Worm (Caenorhabditis elegans): ENCODE data around the gene gro-1.
A peak's percentile ranks its signal among the peaks of the same experiment; 100 is the strongest.

The gro-1 gene

ce11 chrIII:5236104-5236503, 28.8 kb upstream of the gro-1 start, which contains the start of gene prx-10:
Gene prx-10 (plus strand): TSS chrIII:5236404.
- TF ChIP-seq fos-1 (tag; optimal IDR thresholded peaks at IDR 0.05) (peak; percentile 13), nhr-11 (tag; optimal IDR thresholded peaks at IDR 0.05) (no peak)

- no peak for TF ChIP-seq ztf-11 (tag; optimal IDR thresholded peaks at IDR 0.05)
- TF ChIP-seq unc-55 (GFP tag; optimal IDR thresholded peaks at IDR 0.05), result no peak
- no peak for TF ChIP-seq dmd-4 (tag; optimal IDR thresholded peaks at IDR 0.05)
- TF ChIP-seq crh-2 (tag; optimal IDR thresholded peaks at IDR 0.05), result no peak
- no peak for TF ChIP-seq blmp-1 (tag; optimal IDR thresholded peaks at IDR 0.05; ENCODE audit: insufficient read depth)
- TF ChIP-seq F13H6.1 (tag; optimal IDR thresholded peaks at IDR 0.05), result no peak
- no peak for TF ChIP-seq ZK546.5 (tag; optimal IDR thresholded peaks at IDR 0.05)
- no peak for TF ChIP-seq mdl-1 (tag; optimal IDR thresholded peaks at IDR 0.05)
- TF ChIP-seq lin-11 (tag; optimal IDR thresholded peaks at IDR 0.05), result no peak
- no peak for TF ChIP-seq snpc-4 (tag; optimal IDR thresholded peaks at IDR 0.05)
- no peak for TF ChIP-seq mab-5 (tag; optimal IDR thresholded peaks at IDR 0.05)
- TF ChIP-seq egl-27 (tag; optimal IDR thresholded peaks at IDR 0.05), result no peak
- TF ChIP-seq lin-39 (tag; optimal IDR thresholded peaks at IDR 0.05), result no peak
These were observed 23.1 kb upstream of the gro-1 start for ce11 chrIII:5241854-5242253.

- no peak for TF ChIP-seq mdl-1 (tag; optimal IDR thresholded peaks at IDR 0.05)
- TF ChIP-seq nhr-129 (tag; optimal IDR thresholded peaks at IDR 0.05), result no peak
- no peak for TF ChIP-seq aly-2 (tag; optimal IDR thresholded peaks at IDR 0.05)
- no peak for TF ChIP-seq lin-13 (GFP tag; optimal IDR thresholded peaks at IDR 0.05)
- TF ChIP-seq sem-4 (tag; optimal IDR thresholded peaks at IDR 0.05), result no peak
- TF ChIP-seq nhr-6 (tag; optimal IDR thresholded peaks at IDR 0.05), result no peak
- no peak for TF ChIP-seq F13H6.1 (tag; optimal IDR thresholded peaks at IDR 0.05)
- TF ChIP-seq ZK546.5 (tag; optimal IDR thresholded peaks at IDR 0.05), result no peak
- no peak for TF ChIP-seq nhr-10 (tag; optimal IDR thresholded peaks at IDR 0.05)
- no peak for TF ChIP-seq sma-9 (GFP tag; optimal IDR thresholded peaks at IDR 0.05)
- TF ChIP-seq sma-9 (tag; optimal IDR thresholded peaks at IDR 0.05), result no peak
These were observed 20.4 kb upstream of the gro-1 start, which contains the start of gene cnd-1 for ce11 chrIII:5244539-5244938. Gene cnd-1 (minus strand): TSS chrIII:5244639.

- TF ChIP-seq sma-9 (GFP tag; optimal IDR thresholded peaks at IDR 0.05) (no peak), sma-9 (tag; optimal IDR thresholded peaks at IDR 0.05) (no peak), sma-3 (GFP tag; optimal IDR thresholded peaks at IDR 0.05) (no peak), R02D3.7 (tag; optimal IDR thresholded peaks at IDR 0.05) (no peak), snpc-4 (tag; optimal IDR thresholded peaks at IDR 0.05) (no peak), nhr-25 (tag; optimal IDR thresholded peaks at IDR 0.05) (no peak), lin-39 (tag; optimal IDR thresholded peaks at IDR 0.05) (no peak), nhr-21 (tag; optimal IDR thresholded peaks at IDR 0.05) (no peak), nhr-11 (tag; optimal IDR thresholded peaks at IDR 0.05) (no peak), nhr-77 (tag; optimal IDR thresholded peaks at IDR 0.05) (no peak), lin-11 (tag; optimal IDR thresholded peaks at IDR 0.05) (no peak), mdl-1 (tag; optimal IDR thresholded peaks at IDR 0.05) (no peak)
These were observed 19.8 kb upstream of the gro-1 start for ce11 chrIII:5245067-5245466.

- no peak for TF ChIP-seq elt-1 (tag; optimal IDR thresholded peaks at IDR 0.05)
- TF ChIP-seq mdl-1 (tag; optimal IDR thresholded peaks at IDR 0.05), result no peak
- TF ChIP-seq C34F6.9 (tag; optimal IDR thresholded peaks at IDR 0.05), result no peak
- TF ChIP-seq nhr-11 (tag; optimal IDR thresholded peaks at IDR 0.05), result no peak
- TF ChIP-seq sma-9 (GFP tag; optimal IDR thresholded peaks at IDR 0.05), result no peak
- no peak for TF ChIP-seq sma-9 (tag; optimal IDR thresholded peaks at IDR 0.05)
- no peak for TF ChIP-seq gmeb-1 (tag; optimal IDR thresholded peaks at IDR 0.05)
- TF ChIP-seq ceh-16 (tag; optimal IDR thresholded peaks at IDR 0.05), result no peak
- TF ChIP-seq ZK546.5 (tag; optimal IDR thresholded peaks at IDR 0.05), result no peak
- no peak for TF ChIP-seq peb-1 (tag; optimal IDR thresholded peaks at IDR 0.05)
- no peak for TF ChIP-seq nhr-77 (tag; optimal IDR thresholded peaks at IDR 0.05)
- no peak for TF ChIP-seq snpc-4 (tag; optimal IDR thresholded peaks at IDR 0.05)
- TF ChIP-seq ztf-1 (GFP tag; conservative IDR thresholded peaks at IDR 0.05), result no peak
- no peak for TF ChIP-seq mab-5 (tag; optimal IDR thresholded peaks at IDR 0.05)
- no peak for TF ChIP-seq unc-55 (GFP tag; optimal IDR thresholded peaks at IDR 0.05)
- TF ChIP-seq zag-1 (tag; optimal IDR thresholded peaks at IDR 0.05), result no peak
- TF ChIP-seq ztf-4 (tag; optimal IDR thresholded peaks at IDR 0.05), result no peak
- no peak for TF ChIP-seq F13H6.1 (tag; optimal IDR thresholded peaks at IDR 0.05)
- no peak for TF ChIP-seq nhr-6 (tag; optimal IDR thresholded peaks at IDR 0.05)
- TF ChIP-seq nhr-129 (tag; optimal IDR thresholded peaks at IDR 0.05), result no peak
- TF ChIP-seq ceh-82 (tag; optimal IDR thresholded peaks at IDR 0.05), result no peak
These were observed 16.2 kb upstream of the gro-1 start for ce11 chrIII:5248706-5249105.

Measured in whole organism, L2 larva.